Worm (Caenorhabditis elegans) whole organism, midembryonic: ENCODE results near the gene abt-4.

Experiments
- flt-1 ChIP-seq: fragments of 200-800 bp; sonication (Bioruptor generic); IDR thresholded peaks from 2 replicates; pipeline ENCODE4 v1.3.6; 2022; ENCODE audit warnings: missing genetic modification characterization, missing compliant biosample characterization
- klf-2 ChIP-seq: fragments of 200-800 bp; sonication (Bioruptor generic); conservative IDR thresholded peaks from 2 replicates; pipeline ENCODE4 v1.3.6; 2022; ENCODE audit warnings: missing genetic modification reagents, missing genetic modification characterization, missing compliant biosample characterization
- ztf-23 ChIP-seq: fragments of 200-800 bp; sonication (Bioruptor generic); IDR thresholded peaks from 2 replicates; pipeline ENCODE4 v1.3.6; 2022; ENCODE audit warnings: missing genetic modification reagents, missing genetic modification characterization, missing compliant biosample characterization

ce11 chrV:356959-357702 lies 26.6 kb upstream of the abt-4 start:
- TF ChIP-seq klf-2 (no peak), flt-1 (no peak), ztf-23 (no peak)
